Worm (Caenorhabditis elegans) whole organism, midembryonic: ENCODE results near the gene fbxb-105.

Experiments
- flt-1 ChIP-seq: fragments of 200-800 bp; sonication (Bioruptor generic); IDR thresholded peaks from 2 replicates; pipeline ENCODE4 v1.3.6; 2022; ENCODE audit warnings: missing genetic modification characterization, missing compliant biosample characterization
- klf-2 ChIP-seq: fragments of 200-800 bp; sonication (Bioruptor generic); conservative IDR thresholded peaks from 2 replicates; pipeline ENCODE4 v1.3.6; 2022; ENCODE audit warnings: missing genetic modification reagents, missing genetic modification characterization, missing compliant biosample characterization

DNA sequence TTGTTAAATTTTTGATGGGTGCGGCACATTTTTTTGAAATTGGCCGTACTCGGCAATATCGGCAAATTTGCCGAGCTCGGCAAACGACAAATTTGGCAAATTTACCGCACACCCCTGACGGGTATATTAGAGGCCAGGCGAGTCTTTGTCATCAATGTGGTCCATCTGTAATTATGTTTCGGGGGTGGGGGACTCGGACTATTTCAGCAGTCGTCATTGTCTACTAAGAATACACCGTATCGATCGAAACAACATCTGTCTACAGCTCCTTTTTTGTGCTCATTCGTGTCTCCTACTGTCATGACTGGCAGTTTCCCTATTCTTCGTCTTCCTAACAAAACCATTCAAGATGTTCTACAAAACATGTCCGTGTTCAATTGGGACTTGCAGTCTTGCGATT, 4.4 kb downstream of the fbxb-105 start, which contains the start of gene F08D12.15:
- TF ChIP-seq klf-2 (GFP tag; lab: Robert Waterston, UW) = 0 out of 2 replicates have a peak, but pooled peaks have one; percentile 5
- TF ChIP-seq flt-1 = no peak
